Worm (Caenorhabditis elegans): ENCODE data around the gene B0495.5.

ce11 chrII:7704387-7704786 is 6.1 kb upstream of the B0495.5 start:
- TF ChIP-seq nhr-28 (tag; optimal IDR thresholded peaks at IDR 0.05), result no peak
- TF ChIP-seq blmp-1 (tag; optimal IDR thresholded peaks at IDR 0.05), result no peak
- no peak for TF ChIP-seq lsy-2 (tag; optimal IDR thresholded peaks at IDR 0.05)
- TF ChIP-seq zip-8 (tag; optimal IDR thresholded peaks at IDR 0.05), result no peak
- TF ChIP-seq snpc-4 (tag; optimal IDR thresholded peaks at IDR 0.05), result no peak
- TF ChIP-seq mep-1 (tag; optimal IDR thresholded peaks at IDR 0.05), result no peak
- no peak for TF ChIP-seq elt-3 (tag; optimal IDR thresholded peaks at IDR 0.05)
- TF ChIP-seq lin-32 (GFP tag; optimal IDR thresholded peaks at IDR 0.05), result no peak
- TF ChIP-seq pha-4 (tag; optimal IDR thresholded peaks at IDR 0.05), result no peak

Data from whole organism, mixed stage, embryonic.